Fruit fly (Drosophila melanogaster): ENCODE results near the gene Rac1.

The Rac1 gene

dm6 chr3L:1275767-1276166, 26.7 kb downstream of the Rac1 start, which contains the start of gene CG32333:
CG32333 (plus strand) TSS chr3L:1275956.
- no peak for TF ChIP-seq dsf (GFP tag; optimal IDR thresholded peaks at IDR 0.05; ENCODE audit: borderline replicate concordance)

dm6 chr3L:1269013-1269412, 33.5 kb downstream of the Rac1 start:
- peak; percentile 31 for TF ChIP-seq Dif (GFP tag; optimal IDR thresholded peaks at IDR 0.05; ENCODE audit: partially characterized antibody)
- TF ChIP-seq Mio (GFP tag; optimal IDR thresholded peaks at IDR 0.05), result no peak
- no peak for TF ChIP-seq Hr78 (GFP tag; optimal IDR thresholded peaks at IDR 0.05)
- TF ChIP-seq pan (optimal IDR thresholded peaks at IDR 0.05), result no peak
- no peak for TF ChIP-seq CG9705 (GFP tag; optimal IDR thresholded peaks at IDR 0.05)
- no peak for TF ChIP-seq Vsx2 (GFP tag; optimal IDR thresholded peaks at IDR 0.05; ENCODE audit: partially characterized antibody)

- TF ChIP-seq Rel (GFP tag; optimal IDR thresholded peaks at IDR 0.05) (no peak), Rel (tag; optimal IDR thresholded peaks at IDR 0.05) (peak; percentile 52), Myc (optimal IDR thresholded peaks at IDR 0.05) (no peak), dmrt93B (GFP tag; optimal IDR thresholded peaks at IDR 0.05) (no peak), Dif (GFP tag; optimal IDR thresholded peaks at IDR 0.05; ENCODE audit: partially characterized antibody) (peak; percentile 68), Mio (GFP tag; optimal IDR thresholded peaks at IDR 0.05) (no peak), Vsx2 (GFP tag; optimal IDR thresholded peaks at IDR 0.05; ENCODE audit: partially characterized antibody) (peak; percentile 34), CrebA (GFP tag; optimal IDR thresholded peaks at IDR 0.05; ENCODE audit: borderline replicate concordance) (no peak), h (GFP tag; optimal IDR thresholded peaks at IDR 0.05) (no peak), usp (GFP tag; optimal IDR thresholded peaks at IDR 0.05) (no peak), Hr83 (GFP tag; optimal IDR thresholded peaks at IDR 0.05; ENCODE audit: poor library complexity, severe bottlenecking) (no peak), CG9705 (GFP tag; optimal IDR thresholded peaks at IDR 0.05) (no peak), Abd-B (GFP tag; optimal IDR thresholded peaks at IDR 0.05) (no peak), dsf (GFP tag; optimal IDR thresholded peaks at IDR 0.05; ENCODE audit: borderline replicate concordance) (no peak), dl (GFP tag; optimal IDR thresholded peaks at IDR 0.05; ENCODE audit: insufficient read depth in 1 of 2, partially characterized antibody in 2 of 2) (peak in 1 of 2 experiments; percentile 45)
Observed at dm6 chr3L:1265423-1266002, 37.0 kb downstream of the Rac1 start.

- TF ChIP-seq woc (GFP tag; optimal IDR thresholded peaks at IDR 0.05), result peak; percentile 71
- TF ChIP-seq fru (GFP tag; optimal IDR thresholded peaks at IDR 0.05), result peak; percentile 34
- TF ChIP-seq Jra (GFP tag; optimal IDR thresholded peaks at IDR 0.05), result no peak
- TF ChIP-seq dl (GFP tag; optimal IDR thresholded peaks at IDR 0.05; ENCODE audit: insufficient read depth in 1 of 2, partially characterized antibody in 2 of 2), result no peak
- TF ChIP-seq Hnf4 (GFP tag; optimal IDR thresholded peaks at IDR 0.05), result peak; percentile 2
- no peak for TF ChIP-seq Rel (GFP tag; optimal IDR thresholded peaks at IDR 0.05)
- TF ChIP-seq Rel (tag; optimal IDR thresholded peaks at IDR 0.05), result no peak
- no peak for TF ChIP-seq jim (GFP tag; optimal IDR thresholded peaks at IDR 0.05)
- TF ChIP-seq N (GFP tag; optimal IDR thresholded peaks at IDR 0.05), result no peak
- TF ChIP-seq h (GFP tag; optimal IDR thresholded peaks at IDR 0.05), result peak; percentile 71
- no peak for TF ChIP-seq Hr78 (GFP tag; optimal IDR thresholded peaks at IDR 0.05)
- TF ChIP-seq Sp1 (GFP tag; optimal IDR thresholded peaks at IDR 0.05), result no peak
- TF ChIP-seq br (GFP tag; optimal IDR thresholded peaks at IDR 0.05), result peak; percentile 42
- TF ChIP-seq Hr83 (GFP tag; optimal IDR thresholded peaks at IDR 0.05; ENCODE audit: poor library complexity, severe bottlenecking), result no peak
- TF ChIP-seq Dfd (GFP tag; optimal IDR thresholded peaks at IDR 0.05), result no peak
- peak in 1 of 2 experiments; percentile 43 for TF ChIP-seq foxo (GFP tag; optimal IDR thresholded peaks at IDR 0.05)
- peak; percentile 25 for TF ChIP-seq pan (optimal IDR thresholded peaks at IDR 0.05)
- TF ChIP-seq ey (GFP tag; optimal IDR thresholded peaks at IDR 0.05), result peak; percentile 34
- no peak for TF ChIP-seq Vsx2 (GFP tag; optimal IDR thresholded peaks at IDR 0.05; ENCODE audit: partially characterized antibody)
- no peak for TF ChIP-seq CG9705 (GFP tag; optimal IDR thresholded peaks at IDR 0.05)
- no peak for TF ChIP-seq Abd-B (GFP tag; optimal IDR thresholded peaks at IDR 0.05)
- TF ChIP-seq Dif (GFP tag; optimal IDR thresholded peaks at IDR 0.05; ENCODE audit: partially characterized antibody), result no peak
- peak; percentile 23 for TF ChIP-seq rgr (GFP tag; optimal IDR thresholded peaks at IDR 0.05)
- no peak for TF ChIP-seq tai (GFP tag; optimal IDR thresholded peaks at IDR 0.05)
- TF ChIP-seq OdsH (GFP tag; optimal IDR thresholded peaks at IDR 0.05), result peak; percentile 38
- peak; percentile 12 for TF ChIP-seq dmrt93B (GFP tag; optimal IDR thresholded peaks at IDR 0.05)
Observed at dm6 chr3L:1264998-1265397, 37.5 kb downstream of the Rac1 start.

- no peak for TF ChIP-seq Abd-B (GFP tag; optimal IDR thresholded peaks at IDR 0.05)
Observed at dm6 chr3L:1258547-1258946, 43.9 kb downstream of the Rac1 start.

All from whole organism, wandering third instar larva.